Fruit fly (Drosophila melanogaster) whole organism, embryonic: ENCODE results near the gene fok.

Experiments
- Ada2b ChIP-seq: fragments of 200-800 bp; sonication (Bioruptor generic); IDR thresholded peaks from 2 replicates; pipeline ENCODE4 v1.3.6; 2022; ENCODE audit warnings: missing biosample characterization, missing genetic modification characterization
- BtbVII ChIP-seq: fragments of 200-800 bp; sonication (Bioruptor generic); optimal IDR thresholded peaks from 3 replicates; lab custom pipeline; 2017; ENCODE audit warnings: missing biosample characterization, mild to moderate bottlenecking, missing genetic modification characterization
- CG10209 ChIP-seq: fragments of 200-800 bp; sonication (Bioruptor generic); optimal IDR thresholded peaks from 3 replicates; lab custom pipeline; 2017; ENCODE audit warnings: missing biosample characterization, mild to moderate bottlenecking, missing genetic modification characterization, missing genetic modification reagents
- CG11085 ChIP-seq: fragments of 200-800 bp; sonication (Bioruptor generic); IDR thresholded peaks from 2 replicates; pipeline ENCODE4 v1.3.6; 2022; ENCODE audit warnings: missing biosample characterization, missing genetic modification characterization
- CG11723 ChIP-seq: fragments of 200-800 bp; sonication (Bioruptor generic); optimal IDR thresholded peaks from 2 replicates; lab custom pipeline; 2017; ENCODE audit warnings: missing biosample characterization, mild to moderate bottlenecking, missing genetic modification characterization
- CG12769 ChIP-seq: fragments of 200-800 bp; sonication (Bioruptor generic); optimal IDR thresholded peaks from 2 replicates; lab custom pipeline; 2019; ENCODE audit warnings: missing biosample characterization, mild to moderate bottlenecking, missing genetic modification characterization, moderate library complexity
- CG14014 ChIP-seq: fragments of 200-800 bp; sonication (Bioruptor generic); IDR thresholded peaks from 2 replicates; pipeline ENCODE4 v1.3.6; 2022; ENCODE audit warnings: missing biosample characterization, missing genetic modification characterization
- CG1602 ChIP-seq: fragments of 200-800 bp; sonication (Bioruptor generic); optimal IDR thresholded peaks from 3 replicates; lab custom pipeline; 2016; ENCODE audit warnings: missing biosample characterization, missing genetic modification characterization
- CG18599 ChIP-seq: fragments of 200-800 bp; sonication (Bioruptor generic); optimal IDR thresholded peaks from 3 replicates; lab custom pipeline; 2017; ENCODE audit warnings: missing biosample characterization, missing genetic modification characterization, mild to moderate bottlenecking, moderate library complexity, missing genetic modification reagents
- CG30020 ChIP-seq: fragments of 200-800 bp; optimal IDR thresholded peaks from 2 replicates; lab custom pipeline; 2019; ENCODE audit warnings: missing biosample characterization, mild to moderate bottlenecking, missing genetic modification characterization, moderate library complexity
- CG3281 ChIP-seq: fragments of 200-800 bp; sonication (Bioruptor generic); optimal IDR thresholded peaks from 3 replicates; lab custom pipeline; 2017; ENCODE audit warnings: missing biosample characterization, mild to moderate bottlenecking, missing genetic modification characterization
- CG33213 ChIP-seq: fragments of 200-800 bp; sonication (Bioruptor generic); optimal IDR thresholded peaks from 3 replicates; lab custom pipeline; 2016; ENCODE audit warnings: missing biosample characterization, missing genetic modification characterization
- CG4854 ChIP-seq: fragments of 200-800 bp; sonication (Bioruptor generic); optimal IDR thresholded peaks from 2 replicates; lab custom pipeline; 2016; ENCODE audit warnings: missing biosample characterization, missing genetic modification characterization, inconsistent platforms
- CG6689 ChIP-seq: fragments of 200-800 bp; sonication (Bioruptor generic); IDR thresholded peaks from 2 replicates; pipeline ENCODE4 v1.3.6; 2022; ENCODE audit warnings: missing biosample characterization, missing genetic modification characterization
- CG7271 ChIP-seq: fragments of 200-800 bp; sonication (Bioruptor generic); optimal IDR thresholded peaks from 2 replicates; lab custom pipeline; 2018; ENCODE audit warnings: missing biosample characterization, mild to moderate bottlenecking, missing genetic modification characterization, moderate library complexity
- CG7928 ChIP-seq: fragments of 200-800 bp; sonication (Bioruptor generic); optimal IDR thresholded peaks from 2 replicates; lab custom pipeline; 2017; ENCODE audit warnings: missing biosample characterization, mild to moderate bottlenecking, missing genetic modification characterization
- CG7963 ChIP-seq: fragments of 200-800 bp; sonication (Bioruptor generic); IDR thresholded peaks from 3 replicates; pipeline ENCODE4 v1.3.6; 2022; ENCODE audit warnings: missing biosample characterization, missing genetic modification characterization; ENCODE audit not compliant: partially characterized antibody
- CG8924 ChIP-seq: fragments of 200-800 bp; optimal IDR thresholded peaks from 3 replicates; lab custom pipeline; 2019; ENCODE audit warnings: missing biosample characterization, mild to moderate bottlenecking, missing genetic modification characterization, moderate library complexity
- CG9727 ChIP-seq: fragments of 200-800 bp; sonication (Bioruptor generic); optimal IDR thresholded peaks from 3 replicates; lab custom pipeline; 2017; ENCODE audit warnings: missing biosample characterization, mild to moderate bottlenecking, missing genetic modification characterization
- CG9797 ChIP-seq: fragments of 200-800 bp; sonication (Bioruptor generic); optimal IDR thresholded peaks from 3 replicates; lab custom pipeline; 2018; ENCODE audit warnings: missing biosample characterization, mild to moderate bottlenecking, missing genetic modification characterization
- Dbx ChIP-seq: fragments of 200-800 bp; sonication (Bioruptor generic); IDR thresholded peaks from 3 replicates; pipeline ENCODE4 v1.3.6; 2022; ENCODE audit warnings: missing biosample characterization, missing genetic modification characterization
- Deaf1 ChIP-seq: fragments of 200-800 bp; optimal IDR thresholded peaks from 3 replicates; lab custom pipeline; 2019; ENCODE audit warnings: missing biosample characterization, mild to moderate bottlenecking, missing genetic modification characterization, moderate library complexity
- Dp ChIP-seq: fragments of 200-800 bp; sonication (Bioruptor generic); optimal IDR thresholded peaks from 2 replicates; lab custom pipeline; 2018; ENCODE audit warnings: missing biosample characterization, mild to moderate bottlenecking, missing genetic modification characterization, moderate library complexity
- Drgx ChIP-seq: fragments of 200-800 bp; sonication (Bioruptor generic); IDR thresholded peaks from 2 replicates; pipeline ENCODE4 v1.3.6; 2022; ENCODE audit warnings: missing biosample characterization, missing genetic modification characterization
- E2f2 ChIP-seq: fragments of 200-800 bp; sonication (Bioruptor generic); IDR thresholded peaks from 2 replicates; pipeline ENCODE4 v1.3.6; 2022; ENCODE audit warnings: missing biosample characterization, missing genetic modification characterization
- Ets65A ChIP-seq: fragments of 200-800 bp; sonication (Bioruptor generic); peaks from one replicate; lab custom pipeline; 2016; ENCODE audit warnings: missing biosample characterization, missing genetic modification characterization
- H15 ChIP-seq: fragments of 200-800 bp; sonication (Bioruptor generic); IDR thresholded peaks from 3 replicates; pipeline ENCODE4 v1.3.6; 2022; ENCODE audit warnings: missing biosample characterization, missing genetic modification characterization
- Hr3 ChIP-seq: fragments of 200-800 bp; sonication (Bioruptor generic); optimal IDR thresholded peaks from 3 replicates; lab custom pipeline; 2016; ENCODE audit warnings: missing biosample characterization, missing genetic modification characterization
- MBD-R2 ChIP-seq: fragments of 200-800 bp; sonication (Bioruptor generic); IDR thresholded peaks from 2 replicates; pipeline ENCODE4 v1.3.6; 2022; ENCODE audit warnings: missing biosample characterization, missing genetic modification characterization
- Opbp ChIP-seq: fragments of 200-800 bp; sonication (Bioruptor generic); IDR thresholded peaks from 3 replicates; pipeline ENCODE4 v1.3.6; 2022; ENCODE audit warnings: missing biosample characterization, missing genetic modification characterization; ENCODE audit not compliant: partially characterized antibody
- Sox100B ChIP-seq: fragments of 200-800 bp; sonication (Bioruptor generic); optimal IDR thresholded peaks from 3 replicates; lab custom pipeline; 2018; ENCODE audit warnings: missing biosample characterization, mild to moderate bottlenecking, missing genetic modification characterization
- al ChIP-seq: fragments of 200-800 bp; sonication (Bioruptor generic); IDR thresholded peaks from 2 replicates; pipeline ENCODE4 v1.3.6; 2022; ENCODE audit warnings: missing biosample characterization, missing genetic modification characterization
- ap ChIP-seq: fragments of 200-800 bp; sonication (Bioruptor generic); IDR thresholded peaks from 2 replicates; pipeline ENCODE4 v1.3.6; 2022; ENCODE audit warnings: missing biosample characterization, missing genetic modification characterization
- fd102C ChIP-seq: fragments of 200-800 bp; sonication (Bioruptor generic); optimal IDR thresholded peaks from 2 replicates; lab custom pipeline; 2018; ENCODE audit warnings: missing biosample characterization, mild to moderate bottlenecking, missing genetic modification characterization, moderate library complexity
- fru ChIP-seq: fragments of >200 bp; optimal IDR thresholded peaks from 2 replicates; lab custom pipeline; 2017
- gsb-n ChIP-seq: fragments of 200-800 bp; sonication (Bioruptor generic); optimal IDR thresholded peaks from 3 replicates; lab custom pipeline; 2018; ENCODE audit warnings: missing biosample characterization, mild to moderate bottlenecking, missing genetic modification characterization
- jigr1 ChIP-seq: fragments of 200-800 bp; sonication (Bioruptor generic); IDR thresholded peaks from 3 replicates; pipeline ENCODE4 v1.3.6; 2022; ENCODE audit warnings: missing biosample characterization, missing genetic modification characterization
- lab ChIP-seq: fragments of 200-800 bp; sonication (Bioruptor generic); optimal IDR thresholded peaks from 3 replicates; lab custom pipeline; 2017; ENCODE audit warnings: missing biosample characterization, missing genetic modification characterization, mild to moderate bottlenecking, moderate library complexity, missing genetic modification reagents
- lbe ChIP-seq: fragments of 200-800 bp; sonication (Bioruptor generic); optimal IDR thresholded peaks from 2 replicates; lab custom pipeline; 2016; ENCODE audit warnings: missing biosample characterization, mild to moderate bottlenecking, missing genetic modification characterization
- prd ChIP-seq, 3 experiments: fragments of >200 bp in 2 of 3; fragments of 200-800 bp in 1 of 3; sonication (Bioruptor generic) in 1 of 3; optimal IDR thresholded peaks in 2 of 3; IDR thresholded peaks in 1 of 3; 2 replicates in 2 of 3; 3 replicates in 1 of 3; pipeline versions ENCODE4 v1.3.6 to Lab custom; 2017 to 2022; ENCODE audit warnings: missing biosample characterization in 1 of 3, missing genetic modification characterization in 1 of 3
- run ChIP-seq: fragments of 200-800 bp; sonication (Bioruptor generic); optimal IDR thresholded peaks from 3 replicates; lab custom pipeline; 2018; ENCODE audit warnings: missing biosample characterization, mild to moderate bottlenecking, missing genetic modification characterization
- sd ChIP-seq: fragments of 200-800 bp; sonication (Bioruptor generic); optimal IDR thresholded peaks from 3 replicates; lab custom pipeline; 2018; ENCODE audit warnings: missing biosample characterization, mild to moderate bottlenecking, missing genetic modification characterization, moderate library complexity
- slou ChIP-seq: fragments of 200-800 bp; sonication (Bioruptor generic); optimal IDR thresholded peaks from 3 replicates; lab custom pipeline; 2016; ENCODE audit warnings: missing biosample characterization, missing genetic modification characterization
- tap ChIP-seq: fragments of 200-800 bp; optimal IDR thresholded peaks from 3 replicates; lab custom pipeline; 2019; ENCODE audit warnings: missing biosample characterization, mild to moderate bottlenecking, missing genetic modification characterization, moderate library complexity
- twi ChIP-seq: fragments of 200-800 bp; optimal IDR thresholded peaks from 2 replicates; lab custom pipeline; 2019; ENCODE audit warnings: missing biosample characterization, mild to moderate bottlenecking, missing genetic modification characterization, moderate library complexity
- z ChIP-seq: fragments of 200-800 bp; sonication (Bioruptor generic); IDR thresholded peaks from 3 replicates; pipeline ENCODE4 v1.3.6; 2022; ENCODE audit warnings: missing biosample characterization, missing genetic modification characterization
- zen ChIP-seq: fragments of 200-800 bp; sonication (Bioruptor generic); optimal IDR thresholded peaks from 3 replicates; lab custom pipeline; 2018; ENCODE audit warnings: missing biosample characterization, mild to moderate bottlenecking, missing genetic modification characterization, moderate library complexity

Gene fok

dm6 chr2L:20086295-20087096, 1.6 kb upstream of the fok start (continued):
- TF ChIP-seq z (GFP tag; lab: Robert Waterston, UW) (peak; percentile 64; the same call in 1 of the 3 replicates), CG3281 (peak; percentile 77), CG1602 (GFP tag; lab: Kevin White, UChicago) (peak; percentile 79), zen (tag; lab: Kevin White, UChicago) (peak; percentile 71), lbe (peak; percentile 93), ap (GFP tag; lab: Robert Waterston, UW) (peak; percentile 83)

dm6 chr2L:20084068-20084651, 710 bp downstream of the fok start:
- TF ChIP-seq CG18599 (GFP tag; lab: Kevin White, UChicago): no peak
- no peak for TF ChIP-seq tap (tag; lab: Kevin White, UChicago)
- TF ChIP-seq CG7963 (GFP tag; lab: Robert Waterston, UW): no peak
- no peak for TF ChIP-seq CG12769 (tag; lab: Kevin White, UChicago)
- no peak for TF ChIP-seq prd (optimal IDR thresholded peaks at IDR 0.05; lab: Kevin White, UChicago)
- TF ChIP-seq prd (GFP tag; IDR thresholded peaks at IDR 0.05; lab: Robert Waterston, UW): 0 out of 3 replicates have a peak, but pooled peaks have one; percentile 21
- TF ChIP-seq jigr1 (GFP tag; lab: Robert Waterston, UW): no peak
- TF ChIP-seq CG7271 (tag; lab: Kevin White, UChicago): no peak
- TF ChIP-seq sd (tag; lab: Kevin White, UChicago): peak; percentile 18
- TF ChIP-seq lab (GFP tag; lab: Kevin White, UChicago): peak; percentile 12
- TF ChIP-seq fd102C (GFP tag; lab: Kevin White, UChicago): no peak
- no peak for TF ChIP-seq CG9797 (GFP tag; lab: Kevin White, UChicago)
- TF ChIP-seq CG4854: no peak
- TF ChIP-seq CG11723: no peak
- TF ChIP-seq CG10209: no peak
- no peak for TF ChIP-seq CG30020 (tag; lab: Kevin White, UChicago)
- TF ChIP-seq al: no peak
- TF ChIP-seq CG33213 (GFP tag; lab: Kevin White, UChicago): no peak
- no peak for TF ChIP-seq BtbVII (GFP tag; lab: Kevin White, UChicago)
- no peak for TF ChIP-seq Sox100B (GFP tag; lab: Kevin White, UChicago)
- TF ChIP-seq Dbx (GFP tag; lab: Robert Waterston, UW): 0 out of 3 replicates have a peak, but pooled peaks have one; percentile 12
- 0 out of 2 replicates have a peak, but pooled peaks have one; percentile 7 for TF ChIP-seq CG14014
- TF ChIP-seq gsb-n (tag; lab: Kevin White, UChicago): no peak
- no peak for TF ChIP-seq Opbp
- TF ChIP-seq CG1602 (GFP tag; lab: Kevin White, UChicago): no peak
- TF ChIP-seq CG6689 (GFP tag; lab: Robert Waterston, UW): no peak
- no peak for TF ChIP-seq fru (lab: Kevin White, UChicago)
- TF ChIP-seq CG8924: no peak
- TF ChIP-seq Hr3 (GFP tag; lab: Kevin White, UChicago): no peak
- TF ChIP-seq Ada2b (GFP tag; lab: Robert Waterston, UW): peak; percentile 8; the same call in 1 of the 2 replicates
- no peak for TF ChIP-seq E2f2 (GFP tag; lab: Robert Waterston, UW)
- no peak for TF ChIP-seq slou (GFP tag; lab: Kevin White, UChicago)
- no peak for TF ChIP-seq Deaf1 (tag; lab: Kevin White, UChicago)
- no peak for TF ChIP-seq CG9727
- TF ChIP-seq CG7928 (GFP tag; lab: Kevin White, UChicago): no peak
- no peak for TF ChIP-seq CG11085 (GFP tag; lab: Robert Waterston, UW)
- TF ChIP-seq Dp (GFP tag; lab: Kevin White, UChicago): no peak
- no peak for TF ChIP-seq twi
- TF ChIP-seq H15 (GFP tag; lab: Robert Waterston, UW): no peak
- TF ChIP-seq run (tag; lab: Kevin White, UChicago): no peak
- TF ChIP-seq MBD-R2 (GFP tag; lab: Robert Waterston, UW): no peak
- peak; percentile 84 for TF ChIP-seq Ets65A (GFP tag; lab: Kevin White, UChicago)
- 0 out of 2 replicates have a peak, but pooled peaks have one; percentile 26 for TF ChIP-seq Drgx
